Worm (Caenorhabditis elegans): ENCODE data around the gene glc-1.

glc-1 gene

ce11 chrV:16204888-16205287 is 14.5 kb upstream of the glc-1 start, which contains the start of gene irld-26:
TSS of gene irld-26 (plus strand) at chrV:16205188.
- TF ChIP-seq ama-1 (optimal IDR thresholded peaks at IDR 0.05) (no peak), ceh-13 (GFP tag; optimal IDR thresholded peaks at IDR 0.05) (no peak), pes-1 (GFP tag; IDR thresholded peaks at IDR 0.05) (no peak), aly-1 (tag; optimal IDR thresholded peaks at IDR 0.05) (no peak), tra-4 (tag; optimal IDR thresholded peaks at IDR 0.05) (no peak), B0310.2 (tag; optimal IDR thresholded peaks at IDR 0.05) (no peak), sea-1 (GFP tag; conservative IDR thresholded peaks at IDR 0.05) (no peak), F13C5.2 (tag; optimal IDR thresholded peaks at IDR 0.05) (no peak), flt-1 (GFP tag; IDR thresholded peaks at IDR 0.05) (no peak), hmbx-1 (tag; optimal IDR thresholded peaks at IDR 0.05) (no peak), hnd-1 (tag; optimal IDR thresholded peaks at IDR 0.05) (no peak), scrt-1 (GFP tag; IDR thresholded peaks at IDR 0.05) (no peak)

ce11 chrV:16209837-16210236 is 9.6 kb upstream of the glc-1 start, which contains the start of gene oac-15:
TSS of gene oac-15 (minus strand) at chrV:16209937.
- TF ChIP-seq aly-1 (tag; optimal IDR thresholded peaks at IDR 0.05), result no peak

ce11 chrV:16210257-16211002 is 9.0 kb upstream of the glc-1 start, which contains the start of gene F11A5.16:
TSS of gene F11A5.16 (plus strand) at chrV:16210952.
- no peak for TF ChIP-seq F13C5.2 (tag; optimal IDR thresholded peaks at IDR 0.05)
- TF ChIP-seq ceh-36 (tag; optimal IDR thresholded peaks at IDR 0.05), result no peak
- no peak for TF ChIP-seq pes-1 (GFP tag; IDR thresholded peaks at IDR 0.05)
- TF ChIP-seq hmbx-1 (tag; optimal IDR thresholded peaks at IDR 0.05), result no peak
- no peak for TF ChIP-seq flt-1 (GFP tag; IDR thresholded peaks at IDR 0.05)
- no peak for TF ChIP-seq ama-1 (optimal IDR thresholded peaks at IDR 0.05)
- TF ChIP-seq tra-4 (tag; optimal IDR thresholded peaks at IDR 0.05), result no peak
- TF ChIP-seq B0310.2 (tag; optimal IDR thresholded peaks at IDR 0.05), result no peak
- TF ChIP-seq scrt-1 (GFP tag; IDR thresholded peaks at IDR 0.05), result no peak
- TF ChIP-seq aly-1 (tag; optimal IDR thresholded peaks at IDR 0.05), result no peak
- TF ChIP-seq tbx-11 (GFP tag; IDR thresholded peaks at IDR 0.05), result no peak
- no peak for TF ChIP-seq hnd-1 (tag; optimal IDR thresholded peaks at IDR 0.05)
- no peak for TF ChIP-seq ets-7 (tag; optimal IDR thresholded peaks at IDR 0.05)
- no peak for TF ChIP-seq tbx-37 (GFP tag; conservative IDR thresholded peaks at IDR 0.05)
- TF ChIP-seq sea-1 (GFP tag; conservative IDR thresholded peaks at IDR 0.05), result no peak
- no peak for TF ChIP-seq hmg-4 (GFP tag; optimal IDR thresholded peaks at IDR 0.05)
- no peak for TF ChIP-seq ceh-13 (GFP tag; optimal IDR thresholded peaks at IDR 0.05)

DNA sequence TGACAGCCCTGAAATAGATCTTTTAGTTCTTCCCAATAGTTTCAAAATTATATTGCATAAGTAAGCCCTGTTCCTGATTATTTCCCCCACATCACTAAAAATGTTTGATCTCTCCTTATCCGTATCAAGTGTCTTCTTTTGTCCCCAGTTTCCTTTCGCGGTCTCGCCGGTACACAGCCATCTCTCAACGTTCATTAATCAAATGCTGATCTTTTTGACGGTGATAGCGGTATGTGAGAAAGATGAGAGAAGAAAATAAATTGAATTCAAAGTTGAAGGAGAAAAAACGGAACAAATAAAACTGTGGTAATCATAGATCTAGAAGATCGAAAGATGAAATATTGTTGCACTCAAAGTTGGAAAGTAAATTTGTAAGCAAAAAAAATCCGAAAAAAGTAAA is 7.7 kb upstream of the glc-1 start:
- no peak for TF ChIP-seq tbx-11 (GFP tag; IDR thresholded peaks at IDR 0.05)
- no peak for TF ChIP-seq ama-1 (optimal IDR thresholded peaks at IDR 0.05)
- no peak for TF ChIP-seq ets-7 (tag; optimal IDR thresholded peaks at IDR 0.05)

- no peak for TF ChIP-seq hmg-4 (GFP tag; optimal IDR thresholded peaks at IDR 0.05)
- no peak for TF ChIP-seq tbx-11 (GFP tag; IDR thresholded peaks at IDR 0.05)
- no peak for TF ChIP-seq tra-4 (tag; optimal IDR thresholded peaks at IDR 0.05)
- no peak for TF ChIP-seq scrt-1 (GFP tag; IDR thresholded peaks at IDR 0.05)
- no peak for TF ChIP-seq pes-1 (GFP tag; IDR thresholded peaks at IDR 0.05)
- TF ChIP-seq tbx-37 (GFP tag; conservative IDR thresholded peaks at IDR 0.05), result no peak
- no peak for TF ChIP-seq B0310.2 (tag; optimal IDR thresholded peaks at IDR 0.05)
- no peak for TF ChIP-seq aly-1 (tag; optimal IDR thresholded peaks at IDR 0.05)
- TF ChIP-seq sea-1 (GFP tag; conservative IDR thresholded peaks at IDR 0.05), result no peak
- no peak for TF ChIP-seq ceh-13 (GFP tag; optimal IDR thresholded peaks at IDR 0.05)
- TF ChIP-seq F13C5.2 (tag; optimal IDR thresholded peaks at IDR 0.05), result no peak
- no peak for TF ChIP-seq ama-1 (optimal IDR thresholded peaks at IDR 0.05)
- no peak for TF ChIP-seq hmbx-1 (tag; optimal IDR thresholded peaks at IDR 0.05)
Observed at ce11 chrV:16213323-16213722, 6.1 kb upstream of the glc-1 start.

DNA sequence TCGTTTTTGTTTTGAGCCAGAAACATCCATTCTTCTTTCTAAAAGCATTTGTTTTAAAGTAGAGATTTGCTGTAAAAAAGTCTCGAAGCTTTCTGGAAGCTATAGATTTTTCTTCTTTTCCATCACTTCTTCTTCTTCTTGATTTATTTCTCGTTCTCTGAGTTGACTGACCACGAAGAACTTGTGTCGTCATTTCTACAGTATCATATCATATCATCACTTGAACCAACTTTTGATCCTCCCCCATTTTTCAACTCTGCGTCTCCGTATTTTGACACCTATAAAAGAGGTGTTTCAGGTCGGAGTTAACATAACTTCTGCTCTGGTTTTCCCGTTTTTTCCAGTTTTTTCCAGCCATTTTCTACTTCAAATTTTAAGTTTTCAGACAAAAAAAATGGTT is 4.9 kb upstream of the glc-1 start, which contains the start of gene F11A5.9:
TSS of gene F11A5.9 (plus strand) at position 386 of the 400 bp plus-strand sequence.
- TF ChIP-seq hnd-1 (tag; optimal IDR thresholded peaks at IDR 0.05) (no peak), ceh-36 (tag; optimal IDR thresholded peaks at IDR 0.05) (no peak), F13C5.2 (tag; optimal IDR thresholded peaks at IDR 0.05) (no peak), B0310.2 (tag; optimal IDR thresholded peaks at IDR 0.05) (no peak), sea-1 (GFP tag; conservative IDR thresholded peaks at IDR 0.05) (no peak), ama-1 (optimal IDR thresholded peaks at IDR 0.05) (no peak), flt-1 (GFP tag; IDR thresholded peaks at IDR 0.05) (no peak), pes-1 (GFP tag; IDR thresholded peaks at IDR 0.05) (no peak), aly-1 (tag; optimal IDR thresholded peaks at IDR 0.05) (no peak), tra-4 (tag; optimal IDR thresholded peaks at IDR 0.05) (no peak), tbx-37 (GFP tag; conservative IDR thresholded peaks at IDR 0.05) (no peak), ceh-13 (GFP tag; optimal IDR thresholded peaks at IDR 0.05) (no peak), hmbx-1 (tag; optimal IDR thresholded peaks at IDR 0.05) (no peak), hmg-4 (GFP tag; optimal IDR thresholded peaks at IDR 0.05) (no peak), ets-7 (tag; optimal IDR thresholded peaks at IDR 0.05) (no peak), scrt-1 (GFP tag; IDR thresholded peaks at IDR 0.05) (no peak), tbx-11 (GFP tag; IDR thresholded peaks at IDR 0.05) (no peak)

ce11 chrV:16218522-16218921 is 912 bp upstream of the glc-1 start, which contains the start of gene F11A5.15:
TSS of gene F11A5.15 (minus strand) at chrV:16218622.
- TF ChIP-seq aly-1 (tag; optimal IDR thresholded peaks at IDR 0.05), result no peak
- no peak for TF ChIP-seq tbx-11 (GFP tag; IDR thresholded peaks at IDR 0.05)

- no peak for TF ChIP-seq pes-1 (GFP tag; IDR thresholded peaks at IDR 0.05)
Observed at ce11 chrV:16220020-16220419, 586 bp downstream of the glc-1 start.

Data from whole organism, early embryonic.